Worm (Caenorhabditis elegans): ENCODE data around the gene F40F12.3.

DNA sequence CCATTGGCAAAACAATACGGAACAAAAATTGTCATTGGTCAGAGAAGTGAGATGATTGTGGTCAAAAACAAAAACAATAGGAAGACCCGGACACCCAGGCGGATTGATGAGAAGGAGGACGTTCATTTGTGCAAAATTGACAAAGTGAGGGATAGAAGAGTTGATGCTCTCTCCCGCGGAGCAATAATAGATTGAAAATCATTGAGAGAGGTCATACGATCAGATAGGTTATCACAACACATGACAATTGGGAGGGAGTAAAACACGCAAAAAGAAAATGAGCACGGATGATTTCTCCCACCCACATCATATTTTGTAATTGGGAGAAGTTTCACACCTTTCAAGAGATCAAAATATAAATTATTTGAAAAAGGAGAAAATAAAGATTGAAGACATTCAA, 35.1 kb downstream of the F40F12.3 start:
- TF ChIP-seq mdl-1 (tag; optimal IDR thresholded peaks at IDR 0.05) (no peak), ama-1 (optimal IDR thresholded peaks at IDR 0.05) (no peak), nhr-28 (tag; optimal IDR thresholded peaks at IDR 0.05) (no peak), daf-12 (tag; optimal IDR thresholded peaks at IDR 0.05) (no peak), unc-62 (GFP tag; optimal IDR thresholded peaks at IDR 0.05) (no peak), lin-15B (tag; optimal IDR thresholded peaks at IDR 0.05) (no peak), unc-39 (tag; optimal IDR thresholded peaks at IDR 0.05) (no peak), ZK546.5 (tag; optimal IDR thresholded peaks at IDR 0.05) (no peak), elt-3 (tag; optimal IDR thresholded peaks at IDR 0.05) (no peak), nhr-43 (tag; optimal IDR thresholded peaks at IDR 0.05; ENCODE audit: poor library complexity, severe bottlenecking) (no peak)
